2 fruit fly cellular contexts compared by ENCODE assay signal in the genomic region with DNA sequence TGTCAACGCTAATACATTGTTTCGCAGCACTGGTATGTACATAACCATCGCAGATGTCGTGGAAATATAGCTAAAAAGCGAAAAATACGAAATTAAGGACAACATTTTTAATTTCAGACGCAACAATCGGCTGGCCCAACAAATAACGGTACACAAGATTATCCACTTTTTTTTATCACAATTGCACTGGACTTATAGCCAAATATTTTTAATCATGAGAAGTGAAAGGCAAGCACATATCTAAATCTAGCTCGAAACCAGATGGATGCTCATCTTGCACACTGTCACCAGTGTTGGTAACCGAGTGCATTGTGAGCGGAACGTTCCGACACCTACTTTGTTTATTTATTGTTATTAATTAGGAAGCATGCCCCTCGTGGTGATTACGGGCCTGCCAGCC.
TF ChIP-seq lines count a peak whose summit lies in the region.

A gene (minus strand): TSS at position 21 of the 400 bp plus-strand sequence.
A gene (plus strand): TSS at position 288 of the 400 bp plus-strand sequence.

TF ChIP-seq in whole organism, embryonic, 481 proteins besides CTCF, POLR2A, EP300 and RAD21 (continued from another document and continues in another):
- TF ChIP-seq CG12071 (GFP tag; optimal IDR thresholded peaks at IDR 0.05; lab: Kevin White, UChicago), result no peak
- TF ChIP-seq HmgD (GFP tag; optimal IDR thresholded peaks at IDR 0.05; lab: Kevin White, UChicago), result peak; percentile 90
- TF ChIP-seq zen (tag; optimal IDR thresholded peaks at IDR 0.05; lab: Kevin White, UChicago), result peak; percentile 52
- TF ChIP-seq Awh (GFP tag; IDR thresholded peaks at IDR 0.05; lab: Robert Waterston, UW), result no peak
- TF ChIP-seq knrl (GFP tag; IDR thresholded peaks at IDR 0.05; lab: Robert Waterston, UW; ENCODE audit: partially characterized antibody), result peak; percentile 48; the same call in 2 of the 3 replicates
- TF ChIP-seq CG34224 (GFP tag; IDR thresholded peaks at IDR 0.05; lab: Robert Waterston, UW; ENCODE audit: partially characterized antibody), result no peak
- TF ChIP-seq crol (GFP tag; IDR thresholded peaks at IDR 0.05; lab: Robert Waterston, UW), result no peak
- no peak for TF ChIP-seq inv (GFP tag; IDR thresholded peaks at IDR 0.05; lab: Robert Waterston, UW; ENCODE audit: partially characterized antibody)
- TF ChIP-seq CG6175 (GFP tag; IDR thresholded peaks at IDR 0.05; lab: Robert Waterston, UW), result no peak
- TF ChIP-seq CG3847 (GFP tag; IDR thresholded peaks at IDR 0.05; lab: Robert Waterston, UW), result peak; percentile 79
- peak; percentile 82 for TF ChIP-seq Xbp1 (GFP tag; optimal IDR thresholded peaks at IDR 0.05; lab: Kevin White, UChicago)
- TF ChIP-seq br (optimal IDR thresholded peaks at IDR 0.05; lab: Kevin White, UChicago), result no peak
- TF ChIP-seq dpn (GFP tag; optimal IDR thresholded peaks at IDR 0.05; lab: Kevin White, UChicago), result peak; percentile 79 to 80
- peak; percentile 75 for TF ChIP-seq Hr3 (GFP tag; optimal IDR thresholded peaks at IDR 0.05; lab: Kevin White, UChicago)
- TF ChIP-seq unc-4 (GFP tag; IDR thresholded peaks at IDR 0.05; lab: Robert Waterston, UW; ENCODE audit: partially characterized antibody), result peak; percentile 16; the same call in 1 of the 2 replicates
- TF ChIP-seq CG3281 (GFP tag; optimal IDR thresholded peaks at IDR 0.05; lab: Kevin White, UChicago), result peak; percentile 60
- TF ChIP-seq az2 (GFP tag; optimal IDR thresholded peaks at IDR 0.05; lab: Kevin White, UChicago), result peak; percentile 70
- TF ChIP-seq cg (GFP tag; optimal IDR thresholded peaks at IDR 0.05; lab: Kevin White, UChicago), result no peak
- no peak for TF ChIP-seq HLHmδ (GFP tag; optimal IDR thresholded peaks at IDR 0.05; lab: Kevin White, UChicago)
- TF ChIP-seq nau (GFP tag; optimal IDR thresholded peaks at IDR 0.05; lab: Kevin White, UChicago), result no peak
- TF ChIP-seq CG14860 (GFP tag; IDR thresholded peaks at IDR 0.05; lab: Robert Waterston, UW; ENCODE audit: partially characterized antibody), result no peak
- peak; percentile 35 for TF ChIP-seq bigmax (GFP tag; optimal IDR thresholded peaks at IDR 0.05; lab: Kevin White, UChicago)
- peak; percentile 68 for TF ChIP-seq CG1647 (GFP tag; optimal IDR thresholded peaks at IDR 0.05; lab: Kevin White, UChicago)
- TF ChIP-seq Blimp-1 (GFP tag; optimal IDR thresholded peaks at IDR 0.05; lab: Kevin White, UChicago), result peak; percentile 49
- peak; percentile 57 for TF ChIP-seq ttk (GFP tag; IDR thresholded peaks at IDR 0.05; lab: Robert Waterston, UW)
- TF ChIP-seq dm (GFP tag; optimal IDR thresholded peaks at IDR 0.05; lab: Kevin White, UChicago), result peak; percentile 88
- TF ChIP-seq Fer2 (tag; optimal IDR thresholded peaks at IDR 0.05; lab: Kevin White, UChicago), result peak; percentile 10
- peak; percentile 35; the same call in 1 of the 2 replicates for TF ChIP-seq HLH3B (GFP tag; IDR thresholded peaks at IDR 0.05; lab: Robert Waterston, UW)
- no peak for TF ChIP-seq Ravus (GFP tag; IDR thresholded peaks at IDR 0.05; lab: Robert Waterston, UW)
- no peak; the same call in 1 of the 2 replicates for TF ChIP-seq GATAe (GFP tag; conservative IDR thresholded peaks at IDR 0.05; lab: Robert Waterston, UW)
- TF ChIP-seq CG7839 (tag; optimal IDR thresholded peaks at IDR 0.05; lab: Kevin White, UChicago), result peak; percentile 67
- peak; percentile 75 for TF ChIP-seq Antp (GFP tag; optimal IDR thresholded peaks at IDR 0.05; lab: Kevin White, UChicago)
- peak; percentile 68 for TF ChIP-seq sd (tag; optimal IDR thresholded peaks at IDR 0.05; lab: Kevin White, UChicago)
- peak; percentile 66 for TF ChIP-seq Usf (GFP tag; optimal IDR thresholded peaks at IDR 0.05; lab: Kevin White, UChicago)
- TF ChIP-seq CG8388 (GFP tag; optimal IDR thresholded peaks at IDR 0.05; lab: Kevin White, UChicago), result peak; percentile 58
- peak; percentile 73 for TF ChIP-seq tgo (GFP tag; IDR thresholded peaks at IDR 0.05; lab: Robert Waterston, UW)
- peak; percentile 77 for TF ChIP-seq her (GFP tag; optimal IDR thresholded peaks at IDR 0.05; lab: Kevin White, UChicago)
- peak; percentile 71 for TF ChIP-seq Abd-B (GFP tag; optimal IDR thresholded peaks at IDR 0.05; lab: Kevin White, UChicago)
- peak; percentile 92 for TF ChIP-seq zfh2 (GFP tag; optimal IDR thresholded peaks at IDR 0.05; lab: Kevin White, UChicago)
- peak; percentile 95 for TF ChIP-seq sens (GFP tag; lab: Kevin White, UChicago)
- TF ChIP-seq CG16813 (GFP tag; IDR thresholded peaks at IDR 0.05; lab: Robert Waterston, UW; ENCODE audit: partially characterized antibody), result no peak
- peak; percentile 61 for TF ChIP-seq Sox100B (GFP tag; optimal IDR thresholded peaks at IDR 0.05; lab: Kevin White, UChicago)
- TF ChIP-seq CG11085 (GFP tag; IDR thresholded peaks at IDR 0.05; lab: Robert Waterston, UW), result peak; percentile 64
- TF ChIP-seq CG12659 (GFP tag; optimal IDR thresholded peaks at IDR 0.05; lab: Kevin White, UChicago), result peak; percentile 78
- TF ChIP-seq dimm (GFP tag; IDR thresholded peaks at IDR 0.05; lab: Robert Waterston, UW), result no peak
- peak; percentile 76 for TF ChIP-seq CG9727 (GFP tag; optimal IDR thresholded peaks at IDR 0.05; lab: Kevin White, UChicago)
- peak; percentile 71 for TF ChIP-seq CG14014 (GFP tag; IDR thresholded peaks at IDR 0.05; lab: Robert Waterston, UW)
- peak; percentile 70 for TF ChIP-seq dmrt11E (tag; optimal IDR thresholded peaks at IDR 0.05; lab: Kevin White, UChicago)
- no peak for TF ChIP-seq Dip2 (GFP tag; IDR thresholded peaks at IDR 0.05; lab: Robert Waterston, UW)
- TF ChIP-seq B-H1 (GFP tag; IDR thresholded peaks at IDR 0.05; lab: Robert Waterston, UW), result no peak
- TF ChIP-seq run (tag; optimal IDR thresholded peaks at IDR 0.05; lab: Kevin White, UChicago), result peak; percentile 29
- peak; percentile 77 for TF ChIP-seq zfh1 (GFP tag; IDR thresholded peaks at IDR 0.05; lab: Robert Waterston, UW)
- TF ChIP-seq CG7928 (GFP tag; optimal IDR thresholded peaks at IDR 0.05; lab: Kevin White, UChicago), result peak; percentile 37
- no peak for TF ChIP-seq CG43689 (GFP tag; IDR thresholded peaks at IDR 0.05; lab: Robert Waterston, UW)
- no peak for TF ChIP-seq CG17612 (GFP tag; IDR thresholded peaks at IDR 0.05; lab: Robert Waterston, UW)
- peak; percentile 72 for TF ChIP-seq CG16815 (GFP tag; optimal IDR thresholded peaks at IDR 0.05; lab: Kevin White, UChicago)
- no peak for TF ChIP-seq CG3838 (GFP tag; optimal IDR thresholded peaks at IDR 0.05; lab: Kevin White, UChicago)
- TF ChIP-seq CG3407 (GFP tag; optimal IDR thresholded peaks at IDR 0.05; lab: Kevin White, UChicago), result peak; percentile 21
- no peak for TF ChIP-seq fd64A (GFP tag; optimal IDR thresholded peaks at IDR 0.05; lab: Kevin White, UChicago)
- TF ChIP-seq CG2116 (GFP tag; optimal IDR thresholded peaks at IDR 0.05; lab: Kevin White, UChicago), result peak; percentile 63
- peak; percentile 60; the same call in 1 of the 2 replicates for TF ChIP-seq CG7372 (GFP tag; IDR thresholded peaks at IDR 0.05; lab: Robert Waterston, UW)
- TF ChIP-seq Mad (GFP tag; optimal IDR thresholded peaks at IDR 0.05; lab: Kevin White, UChicago), result peak; percentile 77

TF ChIP-seq in whole organism, prepupa, 60 proteins besides CTCF, POLR2A, EP300 and RAD21 (continued from another document):
- peak; percentile 85 for TF ChIP-seq esn (GFP tag; optimal IDR thresholded peaks at IDR 0.05; lab: Kevin White, UChicago)
- peak; percentile 74 for TF ChIP-seq acj6 (GFP tag; optimal IDR thresholded peaks at IDR 0.05; lab: Kevin White, UChicago)
- TF ChIP-seq Smox (GFP tag; optimal IDR thresholded peaks at IDR 0.05; lab: Kevin White, UChicago), result peak; percentile 73
- no peak for TF ChIP-seq fd85E (GFP tag; optimal IDR thresholded peaks at IDR 0.05; lab: Kevin White, UChicago)
- TF ChIP-seq Gug (GFP tag; IDR thresholded peaks at IDR 0.05; lab: Robert Waterston, UW), result peak; percentile 45; the same call in 1 of the 2 replicates
- peak; percentile 77 for TF ChIP-seq Hr4 (GFP tag; optimal IDR thresholded peaks at IDR 0.05; lab: Kevin White, UChicago)
- peak; percentile 65 for TF ChIP-seq CG15336 (GFP tag; IDR thresholded peaks at IDR 0.05; lab: Robert Waterston, UW)
- peak; percentile 60 for TF ChIP-seq CG10669 (GFP tag; optimal IDR thresholded peaks at IDR 0.05; lab: Kevin White, UChicago)
- peak; percentile 73 for TF ChIP-seq CG10631 (GFP tag; optimal IDR thresholded peaks at IDR 0.05; lab: Kevin White, UChicago)
- peak in 1 of 2 experiments; percentile 68 for TF ChIP-seq ss (GFP tag; optimal IDR thresholded peaks at IDR 0.05; lab: Kevin White, UChicago)
- peak; percentile 89 for TF ChIP-seq Eip78C (GFP tag; lab: Kevin White, UChicago)
